Fruit fly (Drosophila melanogaster) whole organism, embryonic: Measurements from ENCODE around the gene CG12116.

Experiments used
- Ada2b ChIP-seq: fragments of 200-800 bp; sonication (Bioruptor generic); IDR thresholded peaks from 2 replicates; pipeline ENCODE4 v1.3.6; 2022; ENCODE audit warnings: missing biosample characterization, missing genetic modification characterization
- CG10321 ChIP-seq: fragments of 200-800 bp; sonication (Bioruptor generic); IDR thresholded peaks from 2 replicates; pipeline ENCODE4 v1.3.6; 2022; ENCODE audit warnings: missing biosample characterization, missing genetic modification characterization
- CG10543 ChIP-seq: fragments of 200-800 bp; sonication (Bioruptor generic); optimal IDR thresholded peaks from 3 replicates; lab custom pipeline; 2017; ENCODE audit warnings: missing biosample characterization, mild to moderate bottlenecking, missing genetic modification characterization, moderate library complexity
- CG10565 ChIP-seq: fragments of 200-800 bp; sonication (Bioruptor generic); optimal IDR thresholded peaks from 3 replicates; lab custom pipeline; 2016; ENCODE audit warnings: missing biosample characterization, mild to moderate bottlenecking, missing genetic modification characterization
- CG10654 ChIP-seq: fragments of 200-800 bp; sonication (Bioruptor generic); optimal IDR thresholded peaks from 2 replicates; lab custom pipeline; 2016; ENCODE audit warnings: missing biosample characterization, missing genetic modification characterization
- CG12219 ChIP-seq: fragments of 200-800 bp; sonication (Bioruptor generic); optimal IDR thresholded peaks from 3 replicates; lab custom pipeline; 2018; ENCODE audit warnings: missing biosample characterization, mild to moderate bottlenecking, missing genetic modification characterization
- CG13287 ChIP-seq: fragments of 200-800 bp; sonication (Bioruptor generic); IDR thresholded peaks from 2 replicates; pipeline ENCODE4 v1.3.6; 2022; ENCODE audit warnings: missing biosample characterization, missing genetic modification characterization; ENCODE audit not compliant: partially characterized antibody
- CG13296 ChIP-seq: fragments of 200-800 bp; sonication (Bioruptor generic); optimal IDR thresholded peaks from 3 replicates; lab custom pipeline; 2018; ENCODE audit warnings: missing biosample characterization, mild to moderate bottlenecking, missing genetic modification characterization
- CG13424 ChIP-seq: fragments of 200-800 bp; sonication (Bioruptor generic); optimal IDR thresholded peaks from 2 replicates; lab custom pipeline; 2019; ENCODE audit warnings: missing biosample characterization, mild to moderate bottlenecking, missing genetic modification characterization, moderate library complexity
- CG14965 ChIP-seq: fragments of 200-800 bp; sonication (Bioruptor generic); optimal IDR thresholded peaks from 2 replicates; lab custom pipeline; 2016; ENCODE audit warnings: missing biosample characterization, missing genetic modification characterization, borderline replicate concordance
- CG1602 ChIP-seq: fragments of 200-800 bp; sonication (Bioruptor generic); optimal IDR thresholded peaks from 3 replicates; lab custom pipeline; 2016; ENCODE audit warnings: missing biosample characterization, missing genetic modification characterization
- CG16813 ChIP-seq: fragments of 200-800 bp; sonication (Bioruptor generic); IDR thresholded peaks from 3 replicates; pipeline ENCODE4 v1.3.6; 2022; ENCODE audit warnings: missing biosample characterization, missing genetic modification characterization; ENCODE audit not compliant: partially characterized antibody
- CG17612 ChIP-seq: fragments of 200-800 bp; sonication (Bioruptor generic); IDR thresholded peaks from 2 replicates; pipeline ENCODE4 v1.3.6; 2022; ENCODE audit warnings: missing biosample characterization, missing genetic modification characterization
- CG17829 ChIP-seq: fragments of 200-800 bp; optimal IDR thresholded peaks from 2 replicates; lab custom pipeline; 2019; ENCODE audit warnings: missing biosample characterization, mild to moderate bottlenecking, missing genetic modification characterization, moderate library complexity
- CG18619 ChIP-seq: fragments of 200-800 bp; sonication (Bioruptor generic); optimal IDR thresholded peaks from 3 replicates; lab custom pipeline; 2017; ENCODE audit warnings: missing biosample characterization, mild to moderate bottlenecking, missing genetic modification characterization
- CG2120 ChIP-seq: fragments of 200-800 bp; sonication (Bioruptor generic); optimal IDR thresholded peaks from 3 replicates; lab custom pipeline; 2016; ENCODE audit warnings: missing biosample characterization, missing genetic modification characterization
- CG2875 ChIP-seq: fragments of 200-800 bp; sonication (Bioruptor generic); optimal IDR thresholded peaks from 2 replicates; lab custom pipeline; 2017; ENCODE audit warnings: missing biosample characterization, mild to moderate bottlenecking, missing genetic modification characterization, missing genetic modification reagents
- CG31224 ChIP-seq: fragments of 200-800 bp; sonication (Bioruptor generic); IDR thresholded peaks from 2 replicates; pipeline ENCODE4 v1.3.6; 2022; ENCODE audit warnings: missing biosample characterization, missing genetic modification characterization
- CG34224 ChIP-seq: fragments of 200-800 bp; sonication (Bioruptor generic); IDR thresholded peaks from 3 replicates; pipeline ENCODE4 v1.3.6; 2022; ENCODE audit warnings: missing biosample characterization, missing genetic modification characterization; ENCODE audit not compliant: partially characterized antibody
- CG34422 ChIP-seq: fragments of 200-800 bp; sonication (Bioruptor generic); IDR thresholded peaks from 3 replicates; pipeline ENCODE4 v1.3.6; 2022; ENCODE audit warnings: missing biosample characterization, missing genetic modification characterization
- CG5180 ChIP-seq: fragments of 200-800 bp; sonication (Bioruptor generic); optimal IDR thresholded peaks from 3 replicates; lab custom pipeline; 2017; ENCODE audit warnings: missing biosample characterization, missing genetic modification characterization, mild to moderate bottlenecking, moderate library complexity, missing genetic modification reagents
- CG7372 ChIP-seq: fragments of 200-800 bp; sonication (Bioruptor generic); IDR thresholded peaks from 2 replicates; pipeline ENCODE4 v1.3.6; 2022; ENCODE audit warnings: missing biosample characterization, missing genetic modification characterization
- CG7556 ChIP-seq: fragments of 200-800 bp; sonication (Bioruptor generic); optimal IDR thresholded peaks from 2 replicates; lab custom pipeline; 2017; ENCODE audit warnings: missing biosample characterization, mild to moderate bottlenecking, missing genetic modification characterization
- Camta ChIP-seq: fragments of 200-800 bp; sonication (Bioruptor generic); optimal IDR thresholded peaks from 2 replicates; lab custom pipeline; 2016; ENCODE audit warnings: missing biosample characterization, missing genetic modification characterization
- CoRest ChIP-seq: fragments of 200-800 bp; sonication (Bioruptor generic); optimal IDR thresholded peaks from 3 replicates; lab custom pipeline; 2018; ENCODE audit warnings: missing biosample characterization, mild to moderate bottlenecking, missing genetic modification characterization, moderate library complexity
- Dek ChIP-seq: fragments of 200-800 bp; sonication (Bioruptor generic); optimal IDR thresholded peaks from 3 replicates; lab custom pipeline; 2019; ENCODE audit warnings: missing biosample characterization, mild to moderate bottlenecking, missing genetic modification characterization, moderate library complexity
- Dfd ChIP-seq, 2 experiments: fragments of >200 bp; optimal IDR thresholded peaks; 2 replicates each; lab custom pipeline; 2017; ENCODE audit warnings: missing biosample characterization in 2 of 2, missing genetic modification characterization in 2 of 2
- Dref ChIP-seq: fragments of 200-800 bp; sonication (Bioruptor generic); IDR thresholded peaks from 2 replicates; pipeline ENCODE4 v1.3.6; 2022; ENCODE audit warnings: missing biosample characterization, missing genetic modification characterization
- HmgD ChIP-seq: fragments of 200-800 bp; sonication (Bioruptor generic); optimal IDR thresholded peaks from 3 replicates; lab custom pipeline; 2016; ENCODE audit warnings: missing biosample characterization, missing genetic modification characterization
- MESR4 ChIP-seq: fragments of 200-800 bp; sonication (Bioruptor generic); optimal IDR thresholded peaks from 2 replicates; lab custom pipeline; 2018; ENCODE audit warnings: missing biosample characterization, mild to moderate bottlenecking, missing genetic modification characterization, moderate library complexity
- Poxn ChIP-seq: fragments of 200-800 bp; sonication (Bioruptor generic); IDR thresholded peaks from 2 replicates; pipeline ENCODE4 v1.3.6; 2022; ENCODE audit warnings: missing biosample characterization, missing genetic modification characterization
- Spps ChIP-seq: fragments of 200-800 bp; sonication (Bioruptor generic); optimal IDR thresholded peaks from 2 replicates; lab custom pipeline; 2018; ENCODE audit warnings: missing biosample characterization, mild to moderate bottlenecking, missing genetic modification characterization
- Sry-δ ChIP-seq: fragments of 200-800 bp; sonication (Bioruptor generic); optimal IDR thresholded peaks from 2 replicates; lab custom pipeline; 2016; ENCODE audit warnings: missing biosample characterization, missing genetic modification characterization
- amos ChIP-seq: fragments of 200-800 bp; sonication (Bioruptor generic); IDR thresholded peaks from 2 replicates; pipeline ENCODE4 v1.3.6; 2022; ENCODE audit warnings: missing biosample characterization, missing genetic modification characterization; ENCODE audit not compliant: partially characterized antibody
- ara ChIP-seq: fragments of 200-800 bp; sonication (Bioruptor generic); IDR thresholded peaks from 2 replicates; pipeline ENCODE4 v1.3.6; 2022; ENCODE audit warnings: missing biosample characterization, missing genetic modification characterization
- bbx ChIP-seq: fragments of 200-800 bp; sonication (Bioruptor generic); IDR thresholded peaks from 2 replicates; pipeline ENCODE4 v1.3.6; 2022; ENCODE audit warnings: missing biosample characterization, missing genetic modification characterization; ENCODE audit not compliant: partially characterized antibody
- bowl ChIP-seq: fragments of 200-800 bp; sonication (Bioruptor generic); IDR thresholded peaks from 2 replicates; pipeline ENCODE4 v1.3.6; 2022; ENCODE audit warnings: missing biosample characterization, missing genetic modification characterization
- btn ChIP-seq: fragments of 200-800 bp; sonication (Bioruptor generic); optimal IDR thresholded peaks from 2 replicates; lab custom pipeline; 2016; ENCODE audit warnings: missing biosample characterization, missing genetic modification characterization
- cas ChIP-seq: fragments of 200-800 bp; sonication (Bioruptor generic); IDR thresholded peaks from 2 replicates; pipeline ENCODE4 v1.3.6; 2022; ENCODE audit warnings: missing biosample characterization, missing genetic modification characterization
- chinmo ChIP-seq: fragments of 200-800 bp; sonication (Bioruptor generic); IDR thresholded peaks from 4 replicates; pipeline ENCODE4 v1.3.6; 2022; ENCODE audit warnings: missing biosample characterization, missing genetic modification characterization; ENCODE audit not compliant: partially characterized antibody
- ems ChIP-seq: fragments of 200-800 bp; sonication (Bioruptor generic); optimal IDR thresholded peaks from 3 replicates; lab custom pipeline; 2016; ENCODE audit warnings: missing biosample characterization, missing genetic modification characterization
- jumu ChIP-seq: fragments of 200-800 bp; sonication (Bioruptor generic); optimal IDR thresholded peaks from 3 replicates; lab custom pipeline; 2016; ENCODE audit warnings: missing biosample characterization, missing genetic modification characterization
- klu ChIP-seq: fragments of 200-800 bp; sonication (Bioruptor generic); IDR thresholded peaks from 2 replicates; pipeline ENCODE4 v1.3.6; 2022; ENCODE audit warnings: missing biosample characterization, missing genetic modification characterization
- lilli ChIP-seq: fragments of 200-800 bp; sonication (Bioruptor generic); optimal IDR thresholded peaks from 3 replicates; lab custom pipeline; 2016; ENCODE audit warnings: missing biosample characterization, missing genetic modification characterization
- nau ChIP-seq: fragments of 200-800 bp; sonication (Bioruptor generic); optimal IDR thresholded peaks from 3 replicates; lab custom pipeline; 2017; ENCODE audit warnings: missing biosample characterization, mild to moderate bottlenecking, missing genetic modification characterization, missing genetic modification reagents
- pfk ChIP-seq: fragments of 200-800 bp; sonication (Bioruptor generic); optimal IDR thresholded peaks from 2 replicates; lab custom pipeline; 2018; ENCODE audit warnings: missing biosample characterization, mild to moderate bottlenecking, missing genetic modification characterization, moderate library complexity
- ranshi ChIP-seq: fragments of 200-800 bp; sonication (Bioruptor generic); IDR thresholded peaks from 2 replicates; pipeline ENCODE4 v1.3.6; 2022; ENCODE audit warnings: missing biosample characterization, missing genetic modification characterization
- slbo ChIP-seq: fragments of 200-800 bp; sonication (Bioruptor generic); IDR thresholded peaks from 2 replicates; pipeline ENCODE4 v1.3.6; 2022; ENCODE audit warnings: missing biosample characterization, missing genetic modification characterization
- stwl ChIP-seq: fragments of 200-800 bp; sonication (Bioruptor generic); optimal IDR thresholded peaks from 3 replicates; lab custom pipeline; 2018; ENCODE audit warnings: missing biosample characterization, mild to moderate bottlenecking, missing genetic modification characterization, moderate library complexity
- tap ChIP-seq: fragments of 200-800 bp; optimal IDR thresholded peaks from 3 replicates; lab custom pipeline; 2019; ENCODE audit warnings: missing biosample characterization, mild to moderate bottlenecking, missing genetic modification characterization, moderate library complexity
- vvl ChIP-seq: fragments of 200-800 bp; sonication (Bioruptor generic); IDR thresholded peaks from 2 replicates; pipeline ENCODE4 v1.3.6; 2022; ENCODE audit warnings: missing biosample characterization, missing genetic modification characterization

CG12116 gene

dm6 chrX:8489485-8489970 is 20.7 kb upstream of the CG12116 start, which contains the start of gene otu:
otu (minus strand) TSS chrX:8489535.
- TF ChIP-seq CG17612 (no peak), Poxn (GFP tag; lab: Robert Waterston, UW) (no peak), CG17829 (tag; lab: Kevin White, UChicago) (no peak), CG13424 (no peak), stwl (tag; lab: Kevin White, UChicago) (peak; percentile 65), ems (GFP tag; lab: Kevin White, UChicago) (no peak), CG16813 (no peak), CG7372 (no peak), ranshi (GFP tag; lab: Robert Waterston, UW) (no peak), slbo (no peak), HmgD (GFP tag; lab: Kevin White, UChicago) (no peak), CG7556 (no peak), CoRest (no peak), klu (no peak), pfk (GFP tag; lab: Kevin White, UChicago) (no peak), CG2875 (no peak), CG12219 (no peak), Camta (GFP tag; lab: Kevin White, UChicago) (no peak), Sry-δ (GFP tag; lab: Kevin White, UChicago) (peak; percentile 58), CG14965 (GFP tag; lab: Kevin White, UChicago) (no peak), CG18619 (GFP tag; lab: Kevin White, UChicago) (no peak), CG10654 (GFP tag; lab: Kevin White, UChicago) (no peak), CG1602 (no peak), jumu (GFP tag; lab: Kevin White, UChicago) (no peak), Dfd (GFP tag; optimal IDR thresholded peaks at IDR 0.05; lab: Kevin White, UChicago) (no peak), CG31224 (GFP tag; lab: Robert Waterston, UW) (no peak), bbx (peak; percentile 25; the same call in 1 of the 2 replicates), nau (no peak), ara (GFP tag; lab: Robert Waterston, UW) (no peak), CG10543 (GFP tag; lab: Kevin White, UChicago) (no peak), Ada2b (GFP tag; lab: Robert Waterston, UW) (no peak), CG13287 (GFP tag; lab: Robert Waterston, UW) (0 out of 2 replicates have a peak, but pooled peaks have one; percentile 14), tap (no peak), CG5180 (GFP tag; lab: Kevin White, UChicago) (no peak), lilli (GFP tag; lab: Kevin White, UChicago) (no peak), vvl (no peak), amos (peak; percentile 21; the same call in 1 of the 2 replicates), CG34422 (GFP tag; lab: Robert Waterston, UW) (no peak), cas (GFP tag; lab: Robert Waterston, UW) (no peak), Dref (peak; percentile 51), btn (GFP tag; lab: Kevin White, UChicago) (no peak), MESR4 (GFP tag; lab: Kevin White, UChicago) (no peak), bowl (GFP tag; lab: Robert Waterston, UW) (no peak), CG34224 (GFP tag; lab: Robert Waterston, UW) (0 out of 3 replicates have a peak, but pooled peaks have one; percentile 21), chinmo (0 out of 4 replicates have a peak, but pooled peaks have one; percentile 26), CG10565 (no peak), Spps (no peak), CG13296 (GFP tag; lab: Kevin White, UChicago) (no peak), CG2120 (no peak), Dek (tag; lab: Kevin White, UChicago) (no peak), CG10321 (no peak)
